Worm (Caenorhabditis elegans) whole organism, late embryonic: ENCODE measurements around the gene srv-4.

Experiments used
- C08G9.2 ChIP-seq: sonication (generic microtip); optimal IDR thresholded peaks from 2 replicates; lab custom pipeline; 2016; ENCODE audit warnings: mild to moderate bottlenecking, missing genetic modification characterization, moderate library complexity, missing compliant biosample characterization
- K09A11.1 ChIP-seq: sonication (generic microtip); optimal IDR thresholded peaks from 2 replicates; lab custom pipeline; 2017; ENCODE audit warnings: antibody characterized with exemption, mild to moderate bottlenecking, missing genetic modification characterization, missing compliant biosample characterization; ENCODE audit not compliant: insufficient read depth
- T23F11.4 ChIP-seq: fragments of 200-800 bp; sonication (Bioruptor generic); optimal IDR thresholded peaks from 2 replicates; lab custom pipeline; 2018; ENCODE audit warnings: mild to moderate bottlenecking, missing genetic modification characterization, missing compliant biosample characterization
- Y22D7AL.16 ChIP-seq: sonication (generic microtip); optimal IDR thresholded peaks from 2 replicates; lab custom pipeline; 2016; ENCODE audit warnings: missing genetic modification characterization, missing compliant biosample characterization
- ahr-1 ChIP-seq: sonication (generic microtip); optimal IDR thresholded peaks from 2 replicates; lab custom pipeline; 2016; ENCODE audit warnings: missing genetic modification characterization, missing compliant biosample characterization
- ama-1 ChIP-seq: fragments of 150-350 bp; optimal IDR thresholded peaks from 2 replicates; lab custom pipeline; 2014
- ceh-14 ChIP-seq: sonication (generic microtip); optimal IDR thresholded peaks from 2 replicates; lab custom pipeline; 2016; ENCODE audit warnings: missing genotype, missing genetic modification characterization, missing compliant biosample characterization
- ceh-18 ChIP-seq: sonication (generic microtip); optimal IDR thresholded peaks from 2 replicates; lab custom pipeline; 2016; ENCODE audit warnings: missing genetic modification characterization, missing compliant biosample characterization
- ceh-19 ChIP-seq: fragments of 200-800 bp; sonication (Bioruptor generic); optimal IDR thresholded peaks from 2 replicates; lab custom pipeline; 2018; ENCODE audit warnings: mild to moderate bottlenecking, missing genetic modification characterization, missing compliant biosample characterization
- ceh-2 ChIP-seq: sonication (generic microtip); optimal IDR thresholded peaks from 2 replicates; lab custom pipeline; 2016; ENCODE audit warnings: missing genotype, missing genetic modification characterization, missing compliant biosample characterization
- ceh-22 ChIP-seq: sonication (generic microtip); optimal IDR thresholded peaks from 2 replicates; lab custom pipeline; 2017; ENCODE audit warnings: missing biosample characterization, missing genetic modification characterization
- ceh-30 ChIP-seq: fragments of 150-350 bp; optimal IDR thresholded peaks from 2 replicates; lab custom pipeline; 2014; ENCODE audit warnings: missing biosample characterization, missing genetic modification characterization
- ceh-34 ChIP-seq: sonication (generic microtip); optimal IDR thresholded peaks from 2 replicates; lab custom pipeline; 2016; ENCODE audit warnings: mild to moderate bottlenecking, missing genetic modification characterization, missing compliant biosample characterization
- ceh-48 ChIP-seq: sonication (generic microtip); optimal IDR thresholded peaks from 2 replicates; lab custom pipeline; 2016; ENCODE audit warnings: missing genetic modification characterization, inconsistent platforms, missing compliant biosample characterization
- ceh-9 ChIP-seq: sonication (generic microtip); optimal IDR thresholded peaks from 2 replicates; lab custom pipeline; 2016; ENCODE audit warnings: mild to moderate bottlenecking, missing genetic modification characterization, inconsistent platforms, missing compliant biosample characterization
- dve-1 ChIP-seq: sonication (generic microtip); optimal IDR thresholded peaks from 2 replicates; lab custom pipeline; 2017; ENCODE audit warnings: antibody characterized with exemption, mild to moderate bottlenecking, missing genetic modification characterization, missing compliant biosample characterization
- elt-2 ChIP-seq: sonication (generic microtip); optimal IDR thresholded peaks from 2 replicates; lab custom pipeline; 2016; ENCODE audit warnings: missing genetic modification reagents, missing genetic modification characterization, missing compliant biosample characterization
- elt-4 ChIP-seq: sonication (generic microtip); optimal IDR thresholded peaks from 2 replicates; lab custom pipeline; 2016; ENCODE audit warnings: missing genetic modification characterization, missing compliant biosample characterization
- ets-4 ChIP-seq: sonication (generic microtip); optimal IDR thresholded peaks from 2 replicates; lab custom pipeline; 2016; ENCODE audit warnings: missing genetic modification characterization, missing compliant biosample characterization
- eyg-1 ChIP-seq: sonication (generic microtip); optimal IDR thresholded peaks from 2 replicates; lab custom pipeline; 2016; ENCODE audit warnings: missing genotype, missing genetic modification characterization, missing compliant biosample characterization
- fax-1 ChIP-seq: sonication (generic microtip); optimal IDR thresholded peaks from 2 replicates; lab custom pipeline; 2016; ENCODE audit warnings: missing genotype, missing genetic modification characterization, missing compliant biosample characterization
- fkh-6 ChIP-seq: sonication (generic microtip); optimal IDR thresholded peaks from 2 replicates; lab custom pipeline; 2016; ENCODE audit warnings: missing genetic modification characterization, missing compliant biosample characterization
- hlh-13 ChIP-seq: fragments of 200-800 bp; sonication (Bioruptor generic); optimal IDR thresholded peaks from 2 replicates; lab custom pipeline; 2018; ENCODE audit warnings: mild to moderate bottlenecking, missing genetic modification characterization, missing compliant biosample characterization
- hlh-6 ChIP-seq: sonication (generic microtip); optimal IDR thresholded peaks from 2 replicates; lab custom pipeline; 2016; ENCODE audit warnings: missing genotype, missing genetic modification characterization, missing compliant biosample characterization
- lin-11 ChIP-seq: fragments of 200-800 bp; sonication (Bioruptor generic); optimal IDR thresholded peaks from 2 replicates; lab custom pipeline; 2018; ENCODE audit warnings: mild to moderate bottlenecking, missing genetic modification characterization, missing compliant biosample characterization
- mec-3 ChIP-seq: sonication (generic microtip); optimal IDR thresholded peaks from 2 replicates; lab custom pipeline; 2016; ENCODE audit warnings: borderline replicate concordance, missing genetic modification characterization, missing compliant biosample characterization
- nhr-232 ChIP-seq: sonication (generic microtip); optimal IDR thresholded peaks from 2 replicates; lab custom pipeline; 2016; ENCODE audit warnings: missing genetic modification characterization, missing compliant biosample characterization
- npax-4 ChIP-seq: sonication (generic microtip); optimal IDR thresholded peaks from 2 replicates; lab custom pipeline; 2016; ENCODE audit warnings: missing genetic modification characterization, missing compliant biosample characterization
- odd-2 ChIP-seq: sonication (generic microtip); optimal IDR thresholded peaks from 2 replicates; lab custom pipeline; 2017; ENCODE audit warnings: antibody characterized with exemption, mild to moderate bottlenecking, missing genetic modification characterization, missing compliant biosample characterization
- pat-9 ChIP-seq: fragments of 200-800 bp; sonication (Bioruptor generic); optimal IDR thresholded peaks from 2 replicates; lab custom pipeline; 2018; ENCODE audit warnings: mild to moderate bottlenecking, missing genetic modification characterization, moderate library complexity, missing compliant biosample characterization
- ref-2 ChIP-seq: sonication (generic microtip); optimal IDR thresholded peaks from 2 replicates; lab custom pipeline; 2016; ENCODE audit warnings: missing genetic modification characterization, missing compliant biosample characterization
- sdc-2 ChIP-seq: sonication (generic microtip); optimal IDR thresholded peaks from 2 replicates; lab custom pipeline; 2016; ENCODE audit warnings: missing genotype, missing genetic modification characterization, missing compliant biosample characterization
- ttx-3 ChIP-seq: sonication (generic microtip); optimal IDR thresholded peaks from 2 replicates; lab custom pipeline; 2016; ENCODE audit warnings: missing genetic modification reagents, missing genetic modification characterization, missing compliant biosample characterization
- unc-42 ChIP-seq: sonication (generic microtip); optimal IDR thresholded peaks from 2 replicates; lab custom pipeline; 2016; ENCODE audit warnings: missing genotype, missing genetic modification characterization, missing compliant biosample characterization
- unc-86 ChIP-seq: sonication (generic microtip); optimal IDR thresholded peaks from 2 replicates; lab custom pipeline; 2016; ENCODE audit warnings: missing genetic modification characterization, missing compliant biosample characterization
- zip-5 ChIP-seq: sonication (generic microtip); optimal IDR thresholded peaks from 2 replicates; lab custom pipeline; 2016; ENCODE audit warnings: missing genetic modification characterization, missing compliant biosample characterization

srv-4 gene

DNA sequence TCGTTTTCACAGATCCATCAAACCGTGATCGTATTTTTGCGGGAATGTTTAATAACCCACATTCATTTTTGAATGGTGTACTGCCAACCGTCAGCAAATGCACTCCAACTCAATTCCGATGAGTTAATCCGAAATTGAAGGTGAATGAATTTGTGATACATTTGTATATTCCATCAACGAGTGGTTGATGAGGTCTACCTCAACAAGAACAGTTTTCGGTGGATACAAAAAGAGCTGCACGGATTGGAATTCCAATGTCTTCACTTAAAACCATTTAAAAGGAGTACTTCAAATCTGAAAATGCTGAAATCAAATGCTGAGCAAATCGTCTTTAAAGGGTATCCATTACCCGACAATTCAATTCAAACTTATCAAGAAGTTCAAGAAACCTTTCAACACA lies 1.0 kb upstream of the srv-4 start, which contains the start of gene F15E6.5:
F15E6.5 (plus strand) TSS at position 301 of the 400 bp plus-strand sequence.
- no peak for TF ChIP-seq ceh-48 (tag; lab: Kevin White, UChicago)
- TF ChIP-seq mec-3 (tag; lab: Kevin White, UChicago) = no peak
- TF ChIP-seq ceh-18 (tag; lab: Kevin White, UChicago) = no peak
- no peak for TF ChIP-seq ahr-1
- TF ChIP-seq zip-5 (tag; lab: Kevin White, UChicago) = no peak
- TF ChIP-seq odd-2 = no peak
- TF ChIP-seq elt-2 (tag; lab: Kevin White, UChicago) = no peak
- TF ChIP-seq ceh-22 (tag; lab: Kevin White, UChicago) = no peak
- TF ChIP-seq ceh-34 (tag; lab: Kevin White, UChicago) = no peak
- no peak for TF ChIP-seq ttx-3 (tag; lab: Kevin White, UChicago)
- no peak for TF ChIP-seq hlh-6 (tag; lab: Kevin White, UChicago)
- no peak for TF ChIP-seq ceh-2 (tag; lab: Kevin White, UChicago)

ce11 chrIV:4284989-4285388 lies 3.2 kb downstream of the srv-4 start:
- no peak for TF ChIP-seq hlh-13 (GFP tag; lab: Kevin White, UChicago)
- peak; percentile 42 for TF ChIP-seq elt-2 (tag; lab: Kevin White, UChicago)

DNA sequence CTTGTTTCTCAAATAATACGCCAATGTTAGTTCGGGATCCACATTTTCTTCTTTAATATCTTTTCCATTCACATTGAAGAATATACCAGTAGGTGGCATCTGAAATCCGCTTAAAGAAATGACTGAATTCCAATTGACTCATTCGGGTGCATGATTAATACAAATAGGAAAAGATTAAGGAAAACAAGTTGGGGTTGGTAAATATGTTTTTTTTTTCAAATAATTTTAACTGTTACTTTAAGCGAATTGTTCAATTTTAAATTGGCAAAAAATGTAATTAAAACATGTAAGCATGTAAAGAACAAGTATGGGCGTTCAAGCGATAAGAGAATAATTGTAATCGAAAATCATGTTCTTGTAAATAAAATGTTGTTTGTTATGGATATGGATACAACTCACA lies 4.2 kb downstream of the srv-4 start, which contains the start of gene F15E6.6:
F15E6.6 (minus strand) TSS at position 101 of the 400 bp plus-strand sequence.
- TF ChIP-seq ahr-1 (no peak), dve-1 (tag; lab: Kevin White, UChicago) (no peak), K09A11.1 (tag; lab: Kevin White, UChicago) (no peak), elt-4 (tag; lab: Kevin White, UChicago) (no peak), fkh-6 (tag; lab: Kevin White, UChicago) (no peak), ceh-30 (tag; lab: Kevin White, UChicago) (no peak), ceh-14 (tag; lab: Kevin White, UChicago) (no peak), fax-1 (tag; lab: Kevin White, UChicago) (no peak), unc-86 (tag; lab: Kevin White, UChicago) (no peak), pat-9 (tag; lab: Kevin White, UChicago) (no peak), ceh-19 (GFP tag; lab: Kevin White, UChicago) (no peak), C08G9.2 (tag; lab: Kevin White, UChicago) (no peak), ama-1 (lab: Kevin White, UChicago) (no peak), nhr-232 (no peak), Y22D7AL.16 (tag; lab: Kevin White, UChicago) (no peak)
- TF ChIP-seq, all 69 proteins: peak for 0

DNA sequence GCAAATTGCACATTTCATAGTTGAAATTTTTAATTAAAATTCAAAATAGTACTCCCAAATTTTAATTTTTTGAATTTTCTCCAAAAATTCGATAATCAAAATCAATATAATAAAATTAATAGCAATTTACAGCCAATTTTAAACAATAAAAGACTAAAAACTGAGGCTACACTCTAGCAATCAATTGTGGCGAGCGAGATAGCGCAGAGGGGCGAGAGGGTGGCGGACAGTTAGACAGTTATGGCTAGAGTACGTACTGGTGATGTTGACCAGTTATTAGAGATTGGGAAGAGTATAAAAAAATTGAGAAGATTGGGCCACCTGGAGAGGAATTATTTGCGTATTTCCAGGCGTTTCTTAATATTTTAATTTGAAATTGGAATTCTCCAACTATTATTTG lies 10.5 kb downstream of the srv-4 start, which contains the start of gene nhr-78:
nhr-78 (minus strand) TSS at position 182 of the 400 bp plus-strand sequence.
- no peak for TF ChIP-seq ets-4 (tag; lab: Kevin White, UChicago)
- no peak for TF ChIP-seq ceh-9 (tag; lab: Kevin White, UChicago)
- TF ChIP-seq Y22D7AL.16 (tag; lab: Kevin White, UChicago) = no peak
- no peak for TF ChIP-seq ceh-48 (tag; lab: Kevin White, UChicago)
- TF ChIP-seq sdc-2 = no peak
- no peak for TF ChIP-seq T23F11.4 (GFP tag; lab: Kevin White, UChicago)
- no peak for TF ChIP-seq odd-2
- TF ChIP-seq nhr-232 = no peak
- no peak for TF ChIP-seq npax-4 (tag; lab: Kevin White, UChicago)
- TF ChIP-seq ref-2 (tag; lab: Kevin White, UChicago) = no peak
- TF ChIP-seq ceh-18 (tag; lab: Kevin White, UChicago) = no peak
- TF ChIP-seq eyg-1 = no peak
- TF ChIP-seq unc-42 = no peak
- no peak for TF ChIP-seq lin-11
- TF ChIP-seq ttx-3 (tag; lab: Kevin White, UChicago) = no peak
